Fruit fly (Drosophila melanogaster): ENCODE results near the gene ca.

The ca gene

DNA sequence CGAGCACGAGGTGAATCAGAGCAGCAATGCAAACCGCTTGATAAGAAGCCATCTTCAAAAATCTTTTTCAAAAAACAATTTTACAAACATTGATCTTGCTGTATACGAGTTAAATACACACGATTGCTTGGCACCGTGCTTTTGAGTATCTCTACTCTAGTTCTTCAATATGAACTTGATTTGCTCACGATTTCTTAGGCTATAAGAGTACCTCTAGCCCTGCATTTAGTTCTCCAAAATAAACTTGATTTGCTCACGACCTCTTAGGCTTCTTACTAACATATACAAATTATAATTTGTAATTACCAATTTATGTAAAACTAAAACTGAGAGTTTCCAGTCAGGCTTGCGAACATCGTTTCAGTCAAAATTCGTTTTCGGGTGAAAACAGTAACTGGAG is 29.6 kb downstream of the ca start, which contains the start of gene CG42592:
TSS of gene CG42592 (minus strand) at position 101 of the 400 bp plus-strand sequence.
- TF ChIP-seq ovo (GFP tag; optimal IDR thresholded peaks at IDR 0.05) (no peak), pad (GFP tag; optimal IDR thresholded peaks at IDR 0.05) (no peak), cnc (optimal IDR thresholded peaks at IDR 0.05) (no peak), kay (GFP tag; ENCODE audit: borderline replicate concordance) (no peak), Hr96 (GFP tag; optimal IDR thresholded peaks at IDR 0.05) (no peak), Clk (GFP tag; optimal IDR thresholded peaks at IDR 0.05) (no peak), cic (GFP tag; optimal IDR thresholded peaks at IDR 0.05) (no peak), bab1 (GFP tag; optimal IDR thresholded peaks at IDR 0.05) (no peak), CG7045 (GFP tag; optimal IDR thresholded peaks at IDR 0.05) (no peak), CG5204 (GFP tag; optimal IDR thresholded peaks at IDR 0.05) (no peak), CG33017 (tag; optimal IDR thresholded peaks at IDR 0.05) (no peak), CG7101 (tag; optimal IDR thresholded peaks at IDR 0.05) (no peak), CG1620 (GFP tag; optimal IDR thresholded peaks at IDR 0.05) (no peak), toe (GFP tag; optimal IDR thresholded peaks at IDR 0.05) (no peak), CG12768 (GFP tag; optimal IDR thresholded peaks at IDR 0.05) (no peak)

- TF ChIP-seq CG7045 (GFP tag; optimal IDR thresholded peaks at IDR 0.05) (no peak), CG14711 (tag; optimal IDR thresholded peaks at IDR 0.05) (no peak), CG7101 (tag; optimal IDR thresholded peaks at IDR 0.05) (no peak), CG33017 (tag; optimal IDR thresholded peaks at IDR 0.05) (no peak), Mnt (GFP tag; optimal IDR thresholded peaks at IDR 0.05) (no peak), cnc (optimal IDR thresholded peaks at IDR 0.05) (no peak), CG11617 (GFP tag; optimal IDR thresholded peaks at IDR 0.05) (no peak), cic (GFP tag; optimal IDR thresholded peaks at IDR 0.05) (no peak), tj (GFP tag; optimal IDR thresholded peaks at IDR 0.05) (no peak), CG12768 (GFP tag; optimal IDR thresholded peaks at IDR 0.05) (no peak), kay (GFP tag; ENCODE audit: borderline replicate concordance) (no peak), Crg-1 (GFP tag; optimal IDR thresholded peaks at IDR 0.05) (no peak), bab1 (GFP tag; optimal IDR thresholded peaks at IDR 0.05) (no peak), Clk (GFP tag; optimal IDR thresholded peaks at IDR 0.05) (no peak), Hr96 (GFP tag; optimal IDR thresholded peaks at IDR 0.05) (no peak), CG1620 (GFP tag; optimal IDR thresholded peaks at IDR 0.05) (no peak)
These were observed 31.2 kb downstream of the ca start for dm6 chr3R:29837771-29838170.

- TF ChIP-seq Hr96 (GFP tag; optimal IDR thresholded peaks at IDR 0.05) (no peak), cic (GFP tag; optimal IDR thresholded peaks at IDR 0.05) (no peak), bab1 (GFP tag; optimal IDR thresholded peaks at IDR 0.05) (no peak), Crg-1 (GFP tag; optimal IDR thresholded peaks at IDR 0.05) (no peak), CG33017 (tag; optimal IDR thresholded peaks at IDR 0.05) (no peak), CG7045 (GFP tag; optimal IDR thresholded peaks at IDR 0.05) (no peak), pad (GFP tag; optimal IDR thresholded peaks at IDR 0.05) (no peak), CG7101 (tag; optimal IDR thresholded peaks at IDR 0.05) (no peak), CG1620 (GFP tag; optimal IDR thresholded peaks at IDR 0.05) (no peak)
These were observed 32.1 kb downstream of the ca start for dm6 chr3R:29838751-29839150.

dm6 chr3R:29839707-29840311 is 33.2 kb downstream of the ca start:
- TF ChIP-seq cic (GFP tag; optimal IDR thresholded peaks at IDR 0.05), result no peak
- TF ChIP-seq CG7045 (GFP tag; optimal IDR thresholded peaks at IDR 0.05), result no peak
- TF ChIP-seq Crg-1 (GFP tag; optimal IDR thresholded peaks at IDR 0.05), result no peak
- peak; percentile 56 for TF ChIP-seq bab1 (GFP tag; optimal IDR thresholded peaks at IDR 0.05)
- TF ChIP-seq Clk (GFP tag; optimal IDR thresholded peaks at IDR 0.05), result no peak
- TF ChIP-seq CG33017 (tag; optimal IDR thresholded peaks at IDR 0.05), result no peak
- no peak for TF ChIP-seq CG7101 (tag; optimal IDR thresholded peaks at IDR 0.05)
- TF ChIP-seq Mnt (GFP tag; optimal IDR thresholded peaks at IDR 0.05), result no peak
- no peak for TF ChIP-seq CG1620 (GFP tag; optimal IDR thresholded peaks at IDR 0.05)
- peak; percentile 95 for TF ChIP-seq tj (GFP tag; optimal IDR thresholded peaks at IDR 0.05)
- no peak for TF ChIP-seq toe (GFP tag; optimal IDR thresholded peaks at IDR 0.05)
- no peak for TF ChIP-seq Hr96 (GFP tag; optimal IDR thresholded peaks at IDR 0.05)
- TF ChIP-seq CG12768 (GFP tag; optimal IDR thresholded peaks at IDR 0.05), result no peak

- TF ChIP-seq pad (GFP tag; optimal IDR thresholded peaks at IDR 0.05), result no peak
- TF ChIP-seq tj (GFP tag; optimal IDR thresholded peaks at IDR 0.05), result peak; percentile 46
- TF ChIP-seq CG7045 (GFP tag; optimal IDR thresholded peaks at IDR 0.05), result no peak
- no peak for TF ChIP-seq CG33017 (tag; optimal IDR thresholded peaks at IDR 0.05)
- TF ChIP-seq ovo (GFP tag; optimal IDR thresholded peaks at IDR 0.05), result peak; percentile 5
- no peak for TF ChIP-seq CG5204 (GFP tag; optimal IDR thresholded peaks at IDR 0.05)
- TF ChIP-seq CG1620 (GFP tag; optimal IDR thresholded peaks at IDR 0.05), result no peak
- TF ChIP-seq bab1 (GFP tag; optimal IDR thresholded peaks at IDR 0.05), result no peak
- no peak for TF ChIP-seq Mnt (GFP tag; optimal IDR thresholded peaks at IDR 0.05)
- TF ChIP-seq Clk (GFP tag; optimal IDR thresholded peaks at IDR 0.05), result no peak
These were observed 34.7 kb downstream of the ca start, which contains the start of gene Cad99C for dm6 chr3R:29841293-29841791. Gene Cad99C (plus strand): TSS chr3R:29841657.

dm6 chr3R:29847126-29847525 is 40.5 kb downstream of the ca start:
- TF ChIP-seq toe (GFP tag; optimal IDR thresholded peaks at IDR 0.05), result no peak
- TF ChIP-seq CG7101 (tag; optimal IDR thresholded peaks at IDR 0.05), result no peak
- no peak for TF ChIP-seq Mnt (GFP tag; optimal IDR thresholded peaks at IDR 0.05)
- no peak for TF ChIP-seq cic (GFP tag; optimal IDR thresholded peaks at IDR 0.05)
- no peak for TF ChIP-seq ovo (GFP tag; optimal IDR thresholded peaks at IDR 0.05)
- TF ChIP-seq CG7045 (GFP tag; optimal IDR thresholded peaks at IDR 0.05), result no peak
- TF ChIP-seq cnc (optimal IDR thresholded peaks at IDR 0.05), result no peak
- no peak for TF ChIP-seq bab1 (GFP tag; optimal IDR thresholded peaks at IDR 0.05)
- no peak for TF ChIP-seq CG11617 (GFP tag; optimal IDR thresholded peaks at IDR 0.05)
- no peak for TF ChIP-seq CG14711 (tag; optimal IDR thresholded peaks at IDR 0.05)

Measured in whole organism, adult.